Worm (Caenorhabditis elegans): ENCODE data around the gene F16B4.5.
A peak's percentile ranks its signal among the peaks of the same experiment; 100 is the strongest.

DNA sequence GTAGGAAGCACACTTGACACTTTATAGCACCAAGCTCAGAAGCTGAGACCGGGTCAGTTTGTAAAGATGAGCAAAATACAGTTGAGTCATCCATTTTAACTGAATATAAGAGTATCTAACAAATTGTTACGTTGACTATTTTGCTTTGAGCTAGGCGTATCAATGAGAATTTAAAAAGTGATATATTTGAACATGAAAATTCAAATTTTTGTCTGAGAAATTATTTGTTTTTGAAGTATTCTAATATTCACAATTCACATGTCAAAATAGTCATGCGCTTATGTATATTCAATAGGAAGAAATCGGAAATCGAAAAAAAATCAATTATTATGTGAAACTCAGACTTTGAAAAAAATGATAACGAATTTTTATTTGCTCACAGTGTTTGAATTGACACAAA is 36.1 kb downstream of the F16B4.5 start, which contains the start of gene nhr-110:
- TF ChIP-seq elt-2 (tag; optimal IDR thresholded peaks at IDR 0.05) (no peak), snpc-4 (tag; optimal IDR thresholded peaks at IDR 0.05) (no peak), unc-62 (GFP tag; optimal IDR thresholded peaks at IDR 0.05) (no peak), nhr-25 (tag; optimal IDR thresholded peaks at IDR 0.05) (no peak), daf-12 (tag; optimal IDR thresholded peaks at IDR 0.05) (no peak), pqm-1 (tag; optimal IDR thresholded peaks at IDR 0.05) (no peak), nhr-76 (tag; optimal IDR thresholded peaks at IDR 0.05) (no peak), ceh-9 (tag; optimal IDR thresholded peaks at IDR 0.05) (no peak), nhr-23 (tag; optimal IDR thresholded peaks at IDR 0.05) (no peak), R02D3.7 (tag; optimal IDR thresholded peaks at IDR 0.05) (no peak), ZK546.5 (tag; optimal IDR thresholded peaks at IDR 0.05) (peak; percentile 35), mml-1 (tag; optimal IDR thresholded peaks at IDR 0.05) (no peak)

Data from whole organism, L3 larva.